Worm (Caenorhabditis elegans): ENCODE measurements around the gene Y80D3A.8.

DNA sequence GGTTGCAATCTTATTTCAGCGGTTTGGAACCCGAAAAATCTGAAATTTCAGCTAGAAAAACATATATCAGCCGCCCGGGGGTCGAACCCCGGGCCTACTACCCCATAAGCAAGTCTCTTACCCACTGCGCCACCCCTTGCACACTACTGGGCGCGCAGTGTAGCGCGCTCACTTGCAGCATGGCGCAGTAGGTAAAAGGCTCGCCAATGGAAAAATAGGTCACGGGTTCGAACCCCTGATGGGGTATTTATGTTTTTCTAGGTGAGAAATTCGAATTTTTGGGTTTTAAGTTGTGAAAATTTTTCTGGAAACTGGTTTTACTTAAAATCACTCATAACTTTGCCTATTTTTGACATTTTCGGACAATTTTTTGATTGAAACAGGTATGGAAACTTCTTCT is 27.9 kb upstream of the Y80D3A.8 start:
- TF ChIP-seq tbx-2 (tag; optimal IDR thresholded peaks at IDR 0.05): no peak
- no peak for TF ChIP-seq ahr-1 (tag; optimal IDR thresholded peaks at IDR 0.05)
- TF ChIP-seq elt-2 (tag; optimal IDR thresholded peaks at IDR 0.05): no peak
- TF ChIP-seq pha-2 (tag; optimal IDR thresholded peaks at IDR 0.05): no peak
- no peak for TF ChIP-seq sox-4 (tag; optimal IDR thresholded peaks at IDR 0.05)
- TF ChIP-seq ceh-6 (GFP tag; optimal IDR thresholded peaks at IDR 0.05): no peak
